Worm (Caenorhabditis elegans): ENCODE data around the gene eef-1G.

DNA sequence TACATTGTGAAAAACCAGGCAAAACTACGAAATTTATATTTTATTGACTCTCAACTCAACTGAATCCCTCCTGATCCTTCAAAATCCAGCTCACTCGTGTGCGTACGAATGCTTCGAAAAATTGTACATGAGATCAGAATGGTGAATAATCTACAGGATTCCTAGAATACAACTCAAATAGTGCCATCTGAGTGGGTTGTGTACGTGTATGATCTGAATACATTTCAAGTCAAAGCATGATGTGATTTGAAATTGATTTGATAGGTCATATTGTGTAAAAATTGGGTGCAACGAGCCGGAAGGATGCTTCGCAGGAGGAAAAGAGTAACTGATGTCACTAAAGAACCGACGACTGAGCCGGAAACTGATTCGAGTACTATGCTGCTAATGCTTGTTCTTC is 45.2 kb downstream of the eef-1G start:
- TF ChIP-seq lim-6 (tag; optimal IDR thresholded peaks at IDR 0.05) (no peak), zip-5 (tag; optimal IDR thresholded peaks at IDR 0.05) (no peak), pat-9 (tag; optimal IDR thresholded peaks at IDR 0.05) (no peak), sox-2 (GFP tag; IDR thresholded peaks at IDR 0.05) (no peak), ama-1 (optimal IDR thresholded peaks at IDR 0.05) (no peak), odd-2 (tag; optimal IDR thresholded peaks at IDR 0.05) (no peak), ceh-48 (tag; optimal IDR thresholded peaks at IDR 0.05) (no peak), C08G9.2 (tag; optimal IDR thresholded peaks at IDR 0.05) (no peak), pha-4 (tag; optimal IDR thresholded peaks at IDR 0.05) (no peak)

All from whole organism, late embryonic.